Fruit fly (Drosophila melanogaster): Measurements from ENCODE around the gene CG8209.

DNA sequence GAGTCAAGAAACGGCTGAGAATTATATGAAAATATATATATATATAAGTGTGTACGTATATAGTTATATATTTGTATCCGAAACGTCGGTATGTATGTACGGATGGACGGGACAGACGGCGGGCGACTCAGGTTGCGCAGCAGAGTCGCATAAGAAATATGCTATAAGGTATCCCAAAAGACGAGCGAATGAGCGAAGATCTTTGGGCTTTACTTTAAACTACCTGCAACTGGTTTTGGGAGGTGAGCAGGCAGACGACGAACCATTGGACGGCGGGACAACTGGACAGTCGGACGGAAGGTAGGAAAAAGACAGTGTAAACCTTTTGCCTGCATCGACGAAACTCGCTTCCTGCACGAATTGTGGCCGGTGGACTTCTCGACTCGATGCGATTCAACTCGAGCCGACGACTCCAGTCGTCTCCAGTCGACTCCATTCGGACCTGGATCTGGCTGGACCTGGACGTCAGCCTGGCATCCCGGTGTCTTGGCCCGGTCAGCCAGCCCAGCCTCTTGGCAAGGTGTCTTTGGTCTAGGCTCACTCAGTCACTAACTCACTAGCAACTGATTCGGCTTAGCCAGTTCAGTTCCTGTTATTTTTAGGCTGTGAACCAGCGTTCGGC, 7.5 kb downstream of the CG8209 start:
- TF ChIP-seq CG3032 (tag; optimal IDR thresholded peaks at IDR 0.05) (no peak), vri (GFP tag; optimal IDR thresholded peaks at IDR 0.05) (no peak)

All from whole organism, prepupa.